Worm (Caenorhabditis elegans) whole organism, L1 larva: ENCODE results near the gene sdz-21.

Experiments used
- C04F5.9 ChIP-seq: sonication (generic microtip); optimal IDR thresholded peaks from 2 replicates; lab custom pipeline; 2016; ENCODE audit warnings: missing genetic modification characterization, missing compliant biosample characterization
- Y116A8C.19 ChIP-seq: sonication (generic microtip); optimal IDR thresholded peaks from 2 replicates; lab custom pipeline; 2016; ENCODE audit warnings: missing compliant biosample characterization, missing genetic modification characterization, borderline replicate concordance
- aha-1 ChIP-seq: fragments of 150-350 bp; optimal IDR thresholded peaks from 2 replicates; lab custom pipeline; 2014; ENCODE audit warnings: missing biosample characterization, missing genetic modification characterization
- alr-1 ChIP-seq: fragments of 200-800 bp; sonication (Bioruptor generic); optimal IDR thresholded peaks from 2 replicates; lab custom pipeline; 2018; ENCODE audit warnings: borderline replicate concordance, mild to moderate bottlenecking, missing genetic modification characterization, missing compliant biosample characterization
- ama-1 ChIP-seq: fragments of 150-350 bp; optimal IDR thresholded peaks from 2 replicates; lab custom pipeline; 2014
- blmp-1 ChIP-seq: fragments of 150-350 bp; optimal IDR thresholded peaks from 2 replicates; lab custom pipeline; 2014; ENCODE audit warnings: missing biosample characterization, missing genetic modification characterization
- ceh-8 ChIP-seq: fragments of 200-800 bp; sonication (Bioruptor generic); optimal IDR thresholded peaks from 2 replicates; lab custom pipeline; 2018; ENCODE audit warnings: mild to moderate bottlenecking, missing genetic modification characterization, moderate library complexity, missing compliant biosample characterization
- ceh-82 ChIP-seq, 3 experiments: fragments of 150-350 bp in 1 of 3; sonication (generic microtip) in 2 of 3; optimal IDR thresholded peaks; 2 replicates each; lab custom pipeline; 2014 to 2017; ENCODE audit warnings: missing biosample characterization in 3 of 3, missing genetic modification characterization in 3 of 3
- ceh-88 ChIP-seq: fragments of 200-800 bp; sonication (Bioruptor generic); IDR thresholded peaks from 2 replicates; pipeline ENCODE4 v1.3.6; 2022; ENCODE audit warnings: missing genetic modification characterization, missing compliant biosample characterization
- efl-1 ChIP-seq, 4 experiments: fragments of 150-350 bp; optimal IDR thresholded peaks in 3 of 4; peaks in 1 of 4; 1 replicate in 1 of 4; 2 replicates in 3 of 4; lab custom pipeline; 2014; ENCODE audit warnings: missing biosample characterization in 2 of 4, missing genetic modification characterization in 2 of 4, missing genetic modification reagents in 2 of 4
- egl-27 ChIP-seq, 2 experiments: fragments of 150-350 bp in 1 of 2; sonication (generic microtip); optimal IDR thresholded peaks; 3 replicates each; lab custom pipeline; 2017 to 2018; ENCODE audit warnings: missing biosample characterization in 2 of 2, missing genetic modification characterization in 2 of 2, missing genetic modification reagents in 2 of 2
- elt-3 ChIP-seq, 6 experiments: fragments of 150-350 bp in 1 of 6; sonication (generic microtip); optimal IDR thresholded peaks; 2 replicates each; lab custom pipeline; 2017 to 2018; ENCODE audit warnings: missing biosample characterization in 6 of 6, missing genetic modification characterization in 6 of 6, inconsistent platforms in 1 of 6
- ets-5 ChIP-seq: fragments of 200-800 bp; sonication (Bioruptor generic); IDR thresholded peaks from 2 replicates; pipeline ENCODE4 v1.3.6; 2022; ENCODE audit warnings: missing genetic modification characterization, missing compliant biosample characterization
- fkh-4 ChIP-seq: sonication (generic microtip); optimal IDR thresholded peaks from 2 replicates; lab custom pipeline; 2016; ENCODE audit warnings: missing compliant biosample characterization, missing genetic modification characterization, borderline replicate concordance
- grh-1 ChIP-seq: fragments of 200-800 bp; sonication (Bioruptor generic); IDR thresholded peaks from 2 replicates; pipeline ENCODE4 v1.3.6; 2022; ENCODE audit warnings: missing genetic modification reagents, missing genetic modification characterization, missing compliant biosample characterization
- hlh-17 ChIP-seq: fragments of 200-800 bp; sonication (Bioruptor generic); optimal IDR thresholded peaks from 2 replicates; lab custom pipeline; 2018; ENCODE audit warnings: missing genetic modification characterization, mild to moderate bottlenecking, missing compliant biosample characterization, moderate library complexity, borderline replicate concordance
- hlh-4 ChIP-seq: sonication (generic microtip); optimal IDR thresholded peaks from 2 replicates; lab custom pipeline; 2016; ENCODE audit warnings: mild to moderate bottlenecking, missing genetic modification characterization, missing compliant biosample characterization
- isw-1 ChIP-seq: fragments of 200-800 bp; sonication (Bioruptor generic); IDR thresholded peaks from 2 replicates; pipeline ENCODE4 v1.3.6; 2022; ENCODE audit warnings: missing genetic modification characterization, missing compliant biosample characterization
- lin-14 ChIP-seq: fragments of 200-800 bp; sonication (Bioruptor generic); optimal IDR thresholded peaks from 2 replicates; lab custom pipeline; 2018; ENCODE audit warnings: mild to moderate bottlenecking, missing genetic modification characterization, moderate library complexity, missing compliant biosample characterization
- lin-15B ChIP-seq: fragments of 150-350 bp; sonication (generic microtip); optimal IDR thresholded peaks from 3 replicates; lab custom pipeline; 2014; ENCODE audit warnings: missing biosample characterization, missing genetic modification characterization
- lin-39 ChIP-seq: fragments of 150-350 bp; optimal IDR thresholded peaks from 2 replicates; lab custom pipeline; 2014; ENCODE audit warnings: missing biosample characterization, missing genetic modification reagents, missing genetic modification characterization
- lir-3 ChIP-seq: sonication (generic microtip); optimal IDR thresholded peaks from 2 replicates; lab custom pipeline; 2016; ENCODE audit warnings: mild to moderate bottlenecking, missing genetic modification characterization, moderate library complexity, missing compliant biosample characterization; ENCODE audit not compliant: poor library complexity
- mab-9 ChIP-seq: fragments of 200-800 bp; sonication (Bioruptor generic); IDR thresholded peaks from 2 replicates; pipeline ENCODE4 v1.3.6; 2022; ENCODE audit warnings: missing genetic modification reagents, missing genetic modification characterization, missing compliant biosample characterization
- mdl-1 ChIP-seq, 2 experiments: fragments of 150-350 bp; optimal IDR thresholded peaks; 2 replicates each; lab custom pipeline; 2014 to 2017; ENCODE audit warnings: missing biosample characterization in 2 of 2, missing genetic modification characterization in 2 of 2, inconsistent platforms in 1 of 2
- mep-1 ChIP-seq: fragments of 150-350 bp; optimal IDR thresholded peaks from 2 replicates; lab custom pipeline; 2014; ENCODE audit warnings: missing biosample characterization, missing genetic modification characterization
- nhr-11 ChIP-seq: fragments of 150-350 bp; optimal IDR thresholded peaks from 2 replicates; lab custom pipeline; 2014; ENCODE audit warnings: missing biosample characterization, missing genetic modification characterization
- nhr-12 ChIP-seq: sonication (generic microtip); optimal IDR thresholded peaks from 2 replicates; lab custom pipeline; 2017; ENCODE audit warnings: missing biosample characterization, missing genetic modification characterization
- nhr-19 ChIP-seq: fragments of 200-800 bp; sonication (Bioruptor generic); conservative IDR thresholded peaks from 2 replicates; pipeline ENCODE4 v1.3.6; 2022; ENCODE audit warnings: missing genetic modification characterization, missing compliant biosample characterization
- nhr-20 ChIP-seq: sonication (generic microtip); optimal IDR thresholded peaks from 2 replicates; lab custom pipeline; 2016; ENCODE audit warnings: mild to moderate bottlenecking, missing genetic modification characterization, missing compliant biosample characterization
- nhr-71 ChIP-seq: sonication (generic microtip); optimal IDR thresholded peaks from 2 replicates; lab custom pipeline; 2016; ENCODE audit warnings: mild to moderate bottlenecking, missing genetic modification characterization, moderate library complexity, missing compliant biosample characterization
- nhr-76 ChIP-seq: sonication (generic microtip); optimal IDR thresholded peaks from 2 replicates; lab custom pipeline; 2017; ENCODE audit warnings: missing biosample characterization, missing genetic modification characterization
- nhr-77 ChIP-seq: fragments of 150-350 bp; optimal IDR thresholded peaks from 2 replicates; lab custom pipeline; 2014; ENCODE audit warnings: missing biosample characterization, missing genetic modification characterization
- nhr-84 ChIP-seq: sonication (generic microtip); optimal IDR thresholded peaks from 2 replicates; lab custom pipeline; 2017; ENCODE audit warnings: missing biosample characterization, missing genetic modification characterization
- nhr-85 ChIP-seq: sonication (generic microtip); peaks from one replicate; lab custom pipeline; 2016; ENCODE audit warnings: missing genetic modification characterization, inconsistent platforms, missing compliant biosample characterization
- nhr-90 ChIP-seq: sonication (generic microtip); optimal IDR thresholded peaks from 2 replicates; lab custom pipeline; 2016; ENCODE audit warnings: mild to moderate bottlenecking, missing genetic modification characterization, missing compliant biosample characterization; ENCODE audit not compliant: poor library complexity
- pag-3 ChIP-seq: sonication (generic microtip); optimal IDR thresholded peaks from 2 replicates; lab custom pipeline; 2017; ENCODE audit warnings: missing genetic modification characterization, mild to moderate bottlenecking, missing compliant biosample characterization, antibody characterized with exemption, borderline replicate concordance; ENCODE audit not compliant: insufficient read depth
- pax-3 ChIP-seq: fragments of 200-800 bp; sonication (Bioruptor generic); optimal IDR thresholded peaks from 2 replicates; lab custom pipeline; 2018; ENCODE audit warnings: mild to moderate bottlenecking, missing genetic modification characterization, moderate library complexity, missing compliant biosample characterization
- pqm-1 ChIP-seq: sonication (generic microtip); optimal IDR thresholded peaks from 3 replicates; lab custom pipeline; 2017; ENCODE audit warnings: missing biosample characterization, missing genetic modification characterization
- skn-1 ChIP-seq: fragments of 150-350 bp; optimal IDR thresholded peaks from 2 replicates; lab custom pipeline; 2014; ENCODE audit warnings: missing biosample characterization, missing genetic modification characterization
- snpc-4 ChIP-seq: fragments of 150-350 bp; optimal IDR thresholded peaks from 2 replicates; lab custom pipeline; 2014; ENCODE audit warnings: missing biosample characterization, missing genetic modification characterization
- snu-23 ChIP-seq: sonication (generic microtip); optimal IDR thresholded peaks from 2 replicates; lab custom pipeline; 2016; ENCODE audit warnings: missing genetic modification characterization, missing compliant biosample characterization
- sptf-1 ChIP-seq: fragments of 150-350 bp; optimal IDR thresholded peaks from 2 replicates; lab custom pipeline; 2014; ENCODE audit warnings: missing biosample characterization, missing genetic modification characterization
- sup-37 ChIP-seq: fragments of 200-800 bp; sonication (Bioruptor generic); optimal IDR thresholded peaks from 2 replicates; lab custom pipeline; 2018; ENCODE audit warnings: mild to moderate bottlenecking, missing genetic modification characterization, missing compliant biosample characterization
- swsn-7 ChIP-seq: sonication (generic microtip); optimal IDR thresholded peaks from 2 replicates; lab custom pipeline; 2016; ENCODE audit warnings: missing genetic modification characterization, missing compliant biosample characterization
- tbx-2 ChIP-seq: sonication (generic microtip); optimal IDR thresholded peaks from 2 replicates; lab custom pipeline; 2016; ENCODE audit warnings: missing genetic modification characterization, missing compliant biosample characterization
- tlp-1 ChIP-seq: fragments of 150-350 bp; optimal IDR thresholded peaks from 2 replicates; lab custom pipeline; 2014; ENCODE audit warnings: missing biosample characterization, missing genetic modification characterization
- unc-30 ChIP-seq: sonication (generic microtip); optimal IDR thresholded peaks from 2 replicates; lab custom pipeline; 2017; ENCODE audit warnings: missing biosample characterization, missing genetic modification characterization
- unc-62 ChIP-seq: fragments of 150-350 bp; optimal IDR thresholded peaks from 2 replicates; lab custom pipeline; 2014; ENCODE audit warnings: missing biosample characterization, missing genetic modification reagents, missing genetic modification characterization
- unc-86 ChIP-seq: sonication (generic microtip); optimal IDR thresholded peaks from 2 replicates; lab custom pipeline; 2016; ENCODE audit warnings: missing genetic modification characterization, missing compliant biosample characterization
- unc-98 ChIP-seq: fragments of 200-800 bp; sonication (Bioruptor generic); IDR thresholded peaks from 2 replicates; pipeline ENCODE4 v1.3.6; 2022; ENCODE audit warnings: missing genetic modification characterization, missing compliant biosample characterization
- zag-1 ChIP-seq: fragments of 150-350 bp; optimal IDR thresholded peaks from 2 replicates; lab custom pipeline; 2014; ENCODE audit warnings: missing biosample characterization, missing genetic modification characterization
- ztf-11 ChIP-seq, 2 experiments: sonication (generic microtip); optimal IDR thresholded peaks; 2 replicates each; lab custom pipeline; 2016 to 2017; ENCODE audit warnings: missing genetic modification characterization in 2 of 2, missing biosample characterization in 1 of 2, missing compliant biosample characterization in 1 of 2

Gene sdz-21

ce11 chrIII:5621236-5621635 is 35.6 kb downstream of the sdz-21 start:
- TF ChIP-seq fkh-4 (tag; lab: Kevin White, UChicago) (no peak), ceh-8 (GFP tag; lab: Kevin White, UChicago) (no peak), nhr-90 (tag; lab: Kevin White, UChicago) (peak; percentile 2), Y116A8C.19 (tag; lab: Kevin White, UChicago) (no peak), pqm-1 (tag; lab: Kevin White, UChicago) (no peak), sptf-1 (tag; lab: Kevin White, UChicago) (no peak), snu-23 (GFP tag; lab: Kevin White, UChicago) (peak; percentile 69), skn-1 (tag; lab: Kevin White, UChicago) (peak; percentile 64), nhr-20 (tag; lab: Kevin White, UChicago) (peak; percentile 62), nhr-71 (tag; lab: Kevin White, UChicago) (peak; percentile 78), snpc-4 (tag; lab: Kevin White, UChicago) (peak; percentile 40), nhr-77 (tag; lab: Kevin White, UChicago) (peak; percentile 59), sup-37 (GFP tag; lab: Kevin White, UChicago) (no peak), isw-1 (GFP tag; lab: Robert Waterston, UW) (peak; percentile 26; the same call in 1 of the 2 replicates), aha-1 (no peak), nhr-85 (peak; percentile 66), egl-27 (tag; optimal IDR thresholded peaks at IDR 0.05; lab: Kevin White, UChicago) (no peak), mdl-1 (tag; optimal IDR thresholded peaks at IDR 0.05; lab: Kevin White, UChicago) (peak in 1 of 2 experiments; percentile 46), C04F5.9 (tag; lab: Kevin White, UChicago) (no peak), hlh-17 (no peak), pax-3 (tag; lab: Kevin White, UChicago) (peak; percentile 22), unc-86 (tag; lab: Kevin White, UChicago) (peak; percentile 68), nhr-76 (no peak), unc-30 (tag; lab: Kevin White, UChicago) (no peak), lin-39 (no peak), ets-5 (GFP tag; lab: Robert Waterston, UW) (no peak), tbx-2 (peak; percentile 61), zag-1 (tag; lab: Kevin White, UChicago) (no peak), ceh-82 (tag; optimal IDR thresholded peaks at IDR 0.05; lab: Kevin White, UChicago) (peak; percentile 49 to 75 (median 65)), tlp-1 (tag; lab: Kevin White, UChicago) (no peak), ztf-11 (tag; optimal IDR thresholded peaks at IDR 0.05; lab: Kevin White, UChicago) (no peak), nhr-12 (tag; lab: Kevin White, UChicago) (no peak), mep-1 (peak; percentile 24), nhr-11 (tag; lab: Kevin White, UChicago) (peak; percentile 30), unc-62 (GFP tag; lab: Kevin White, UChicago) (no peak), grh-1 (GFP tag; lab: Robert Waterston, UW) (no peak), nhr-84 (tag; lab: Kevin White, UChicago) (no peak), lin-14 (GFP tag; lab: Kevin White, UChicago) (peak; percentile 98), blmp-1 (tag; lab: Kevin White, UChicago) (peak; percentile 67), ceh-88 (no peak; the same call in 1 of the 2 replicates), alr-1 (no peak), unc-98 (GFP tag; lab: Robert Waterston, UW) (no peak), swsn-7 (peak; percentile 63), hlh-4 (tag; lab: Kevin White, UChicago) (no peak), mab-9 (GFP tag; lab: Robert Waterston, UW) (no peak), nhr-19 (peak; percentile 44), lin-15B (no peak), lir-3 (tag; lab: Kevin White, UChicago) (no peak), elt-3 (tag; optimal IDR thresholded peaks at IDR 0.05; lab: Kevin White, UChicago) (peak in 2 of 6 experiments; percentile 4 to 5), pag-3 (tag; lab: Kevin White, UChicago) (no peak), ama-1 (lab: Kevin White, UChicago) (no peak), efl-1 (optimal IDR thresholded peaks at IDR 0.05; lab: Kevin White, UChicago) (peak; percentile 63 to 75), efl-1 (GFP tag; optimal IDR thresholded peaks at IDR 0.05 in 1 of 2; lab: Kevin White, UChicago) (peak; percentile 42 to 93)
